Worm (Caenorhabditis elegans) whole organism, L4 larva: ENCODE measurements around the gene srg-38.

Experiments used
- ces-1 ChIP-seq: fragments of 150-350 bp; sonication (generic microtip); optimal IDR thresholded peaks from 4 replicates; lab custom pipeline; 2014; ENCODE audit warnings: missing biosample characterization, missing genetic modification reagents, missing genetic modification characterization
- unc-62 ChIP-seq, 3 experiments: fragments of 150-350 bp in 1 of 3; sonication (generic microtip); optimal IDR thresholded peaks in 2 of 3; peaks in 1 of 3; 1 replicate in 1 of 3; 2 replicates in 2 of 3; lab custom pipeline; 2014 to 2017; ENCODE audit warnings: missing biosample characterization in 3 of 3, missing genetic modification characterization in 3 of 3, missing genetic modification reagents in 3 of 3, missing genotype in 1 of 3
- ztf-11 ChIP-seq: fragments of 150-350 bp; optimal IDR thresholded peaks from 2 replicates; lab custom pipeline; 2014; ENCODE audit warnings: missing biosample characterization, missing genetic modification characterization

ce11 chrV:11127197-11127596, 28.3 kb downstream of the srg-38 start, which contains the start of gene jmjd-5:
- TF ChIP-seq ces-1 (GFP tag; lab: Kevin White, UChicago) (no peak), ztf-11 (no peak), unc-62 (GFP tag; optimal IDR thresholded peaks at IDR 0.05 in 1 of 2; lab: Kevin White, UChicago) (no peak), unc-62 (tag; optimal IDR thresholded peaks at IDR 0.05; lab: Kevin White, UChicago) (no peak)
